Fruit fly (Drosophila melanogaster) Kc167 (cell line): Measurements from ENCODE around the gene CG3430.

ENCODE experiments used
- h ChIP-seq: fragments of >200 bp; optimal IDR thresholded peaks from 3 replicates; lab custom pipeline; 2018; ENCODE audit warnings: missing external identifiers
- ttk ChIP-seq: sonication (Bioruptor generic); optimal IDR thresholded peaks from 2 replicates; lab custom pipeline; 2017; ENCODE audit warnings: missing external identifiers

- TF ChIP-seq ttk (lab: Kevin White, UChicago) = no peak
- no peak for TF ChIP-seq h (lab: Kevin White, UChicago)
Measured at dm6 chr2L:6948540-6948942, 8.3 kb upstream of the CG3430 start, which contains the start of gene ihog.
